Worm (Caenorhabditis elegans): ENCODE data around the gene srd-45.

DNA sequence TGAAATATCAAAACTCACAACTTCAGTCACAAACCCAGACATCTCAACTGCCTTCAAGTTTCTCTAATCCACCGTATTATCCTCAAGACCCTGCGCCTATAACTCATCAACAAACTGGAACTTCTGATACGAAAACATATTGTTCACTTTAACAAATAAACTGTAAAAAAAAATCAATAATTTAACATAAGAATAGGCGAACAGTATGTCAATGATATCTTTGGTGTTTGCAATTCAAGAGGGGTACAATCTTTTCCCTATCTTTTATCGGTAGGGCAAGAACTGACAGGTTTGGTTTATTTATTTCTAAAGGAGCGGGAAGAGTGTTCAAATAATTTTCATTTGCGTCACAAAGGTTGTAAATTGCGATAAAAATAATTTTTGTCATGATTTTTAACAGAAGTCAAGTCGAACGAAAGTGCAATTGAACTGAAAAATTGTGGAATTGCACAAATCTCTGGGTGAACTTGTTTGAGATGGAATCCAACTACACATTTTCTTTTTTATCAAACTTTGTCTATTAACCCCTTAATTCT, 34.2 kb downstream of the srd-45 start:
- TF ChIP-seq ama-1 (optimal IDR thresholded peaks at IDR 0.05): no peak
- no peak for TF ChIP-seq ceh-36 (tag; optimal IDR thresholded peaks at IDR 0.05)
- TF ChIP-seq sea-1 (GFP tag; conservative IDR thresholded peaks at IDR 0.05): no peak
- no peak for TF ChIP-seq B0310.2 (tag; optimal IDR thresholded peaks at IDR 0.05)
- TF ChIP-seq F13C5.2 (tag; optimal IDR thresholded peaks at IDR 0.05): peak; percentile 49
- no peak for TF ChIP-seq hmbx-1 (tag; optimal IDR thresholded peaks at IDR 0.05)

Data from whole organism, early embryonic.